Worm (Caenorhabditis elegans): ENCODE results near the gene nrps-1.

Gene nrps-1

ce11 chrIII:11561597-11561996, 27.1 kb downstream of the nrps-1 start:
- TF ChIP-seq unc-42 (tag; optimal IDR thresholded peaks at IDR 0.05) (no peak), elt-4 (tag; optimal IDR thresholded peaks at IDR 0.05) (peak; percentile 86), madf-2 (tag; optimal IDR thresholded peaks at IDR 0.05) (no peak)

- TF ChIP-seq ets-4 (tag; optimal IDR thresholded peaks at IDR 0.05) (no peak), lin-11 (tag; optimal IDR thresholded peaks at IDR 0.05) (no peak), hlh-13 (GFP tag; optimal IDR thresholded peaks at IDR 0.05) (no peak), madf-2 (tag; optimal IDR thresholded peaks at IDR 0.05) (no peak), unc-55 (GFP tag; optimal IDR thresholded peaks at IDR 0.05) (no peak), dve-1 (tag; optimal IDR thresholded peaks at IDR 0.05) (no peak), ceh-14 (tag; optimal IDR thresholded peaks at IDR 0.05) (no peak), zip-5 (tag; optimal IDR thresholded peaks at IDR 0.05) (no peak), nhr-11 (tag; optimal IDR thresholded peaks at IDR 0.05) (no peak), ceh-22 (tag; optimal IDR thresholded peaks at IDR 0.05) (no peak)
Observed at ce11 chrIII:11563417-11563949, 29.0 kb downstream of the nrps-1 start, which contains the start of gene Y66D12A.11. Gene Y66D12A.11, plus strand, starts transcription at chrIII:11563467.

- TF ChIP-seq K02D7.2 (tag; optimal IDR thresholded peaks at IDR 0.05) (no peak), C38D4.7 (GFP tag; optimal IDR thresholded peaks at IDR 0.05) (no peak), odd-2 (tag; optimal IDR thresholded peaks at IDR 0.05) (no peak), lin-11 (tag; optimal IDR thresholded peaks at IDR 0.05) (no peak), Y22D7AL.16 (tag; optimal IDR thresholded peaks at IDR 0.05) (no peak), rnt-1 (tag; optimal IDR thresholded peaks at IDR 0.05) (no peak), ttx-3 (tag; optimal IDR thresholded peaks at IDR 0.05) (no peak), pha-4 (tag; optimal IDR thresholded peaks at IDR 0.05) (no peak), ceh-19 (GFP tag; optimal IDR thresholded peaks at IDR 0.05) (no peak), ama-1 (optimal IDR thresholded peaks at IDR 0.05) (no peak), dve-1 (tag; optimal IDR thresholded peaks at IDR 0.05) (no peak), che-1 (tag; optimal IDR thresholded peaks at IDR 0.05) (no peak), ceh-18 (tag; optimal IDR thresholded peaks at IDR 0.05) (no peak), hlh-13 (GFP tag; optimal IDR thresholded peaks at IDR 0.05) (no peak), ceh-31 (tag; optimal IDR thresholded peaks at IDR 0.05) (no peak), unc-55 (GFP tag; optimal IDR thresholded peaks at IDR 0.05) (no peak)
Observed at ce11 chrIII:11565602-11566001, 31.1 kb downstream of the nrps-1 start, which contains the start of gene Y66D12A.10. Gene Y66D12A.10, plus strand, starts transcription at chrIII:11565874.

ce11 chrIII:11567837-11568236, 33.4 kb downstream of the nrps-1 start, which contains the start of gene psme-3:
Gene psme-3, plus strand, starts transcription at chrIII:11568137.
- no peak for TF ChIP-seq pag-3 (tag; optimal IDR thresholded peaks at IDR 0.05; ENCODE audit: borderline replicate concordance)
- no peak for TF ChIP-seq ahr-1 (tag; optimal IDR thresholded peaks at IDR 0.05)
- TF ChIP-seq ceh-45 (GFP tag; IDR thresholded peaks at IDR 0.05): no peak
- TF ChIP-seq npax-4 (tag; optimal IDR thresholded peaks at IDR 0.05): no peak
- TF ChIP-seq mec-3 (tag; optimal IDR thresholded peaks at IDR 0.05; ENCODE audit: borderline replicate concordance): no peak
- TF ChIP-seq unc-55 (GFP tag; optimal IDR thresholded peaks at IDR 0.05): no peak
- TF ChIP-seq madf-2 (tag; optimal IDR thresholded peaks at IDR 0.05): no peak
- TF ChIP-seq ceh-14 (tag; optimal IDR thresholded peaks at IDR 0.05): no peak
- no peak for TF ChIP-seq pha-4 (tag; optimal IDR thresholded peaks at IDR 0.05)
- no peak for TF ChIP-seq pqm-1 (tag; optimal IDR thresholded peaks at IDR 0.05)
- no peak for TF ChIP-seq elt-4 (tag; optimal IDR thresholded peaks at IDR 0.05)
- TF ChIP-seq nhr-232 (tag; optimal IDR thresholded peaks at IDR 0.05): no peak
- TF ChIP-seq ceh-31 (tag; optimal IDR thresholded peaks at IDR 0.05): no peak
- no peak for TF ChIP-seq C08G9.2 (tag; optimal IDR thresholded peaks at IDR 0.05)
- no peak for TF ChIP-seq K09A11.1 (tag; optimal IDR thresholded peaks at IDR 0.05; ENCODE audit: insufficient read depth)
- no peak for TF ChIP-seq K02D7.2 (tag; optimal IDR thresholded peaks at IDR 0.05)
- TF ChIP-seq F13H6.1 (tag; optimal IDR thresholded peaks at IDR 0.05): no peak

ce11 chrIII:11573921-11574320, 39.4 kb downstream of the nrps-1 start, which contains the start of gene Y66D12A.8:
Gene Y66D12A.8, plus strand, starts transcription at chrIII:11574221.
- TF ChIP-seq pros-1 (tag; optimal IDR thresholded peaks at IDR 0.05) (no peak), zip-5 (tag; optimal IDR thresholded peaks at IDR 0.05) (no peak), ceh-22 (tag; optimal IDR thresholded peaks at IDR 0.05) (no peak), nhr-11 (tag; optimal IDR thresholded peaks at IDR 0.05) (no peak), dve-1 (tag; optimal IDR thresholded peaks at IDR 0.05) (no peak), eyg-1 (tag; optimal IDR thresholded peaks at IDR 0.05) (no peak), elt-2 (tag; optimal IDR thresholded peaks at IDR 0.05) (no peak), pqm-1 (tag; optimal IDR thresholded peaks at IDR 0.05) (no peak), hlh-13 (GFP tag; optimal IDR thresholded peaks at IDR 0.05) (no peak), fkh-10 (GFP tag; optimal IDR thresholded peaks at IDR 0.05) (no peak), tbx-2 (tag; optimal IDR thresholded peaks at IDR 0.05) (no peak), C08G9.2 (tag; optimal IDR thresholded peaks at IDR 0.05) (no peak), nhr-232 (tag; optimal IDR thresholded peaks at IDR 0.05) (no peak), rnt-1 (tag; optimal IDR thresholded peaks at IDR 0.05) (no peak), ama-1 (optimal IDR thresholded peaks at IDR 0.05) (no peak), che-1 (tag; optimal IDR thresholded peaks at IDR 0.05) (no peak)
